Worm (Caenorhabditis elegans) whole organism, L2 larva: ENCODE results near the gene fipr-8.

Source experiments
- C34F6.9 ChIP-seq: fragments of 150-350 bp; optimal IDR thresholded peaks from 2 replicates; lab custom pipeline; 2014; ENCODE audit warnings: missing biosample characterization, missing genetic modification characterization
- R02D3.7 ChIP-seq: fragments of 150-350 bp; optimal IDR thresholded peaks from 2 replicates; lab custom pipeline; 2014; ENCODE audit warnings: missing biosample characterization, missing genetic modification characterization
- Y55F3AM.14 ChIP-seq: fragments of 200-800 bp; sonication (Bioruptor generic); optimal IDR thresholded peaks from 2 replicates; lab custom pipeline; 2018; ENCODE audit warnings: mild to moderate bottlenecking, missing genetic modification characterization, missing compliant biosample characterization
- ZK546.5 ChIP-seq: sonication (generic microtip); optimal IDR thresholded peaks from 2 replicates; lab custom pipeline; 2017; ENCODE audit warnings: missing biosample characterization, missing genetic modification characterization
- alr-1 ChIP-seq: fragments of 150-350 bp; optimal IDR thresholded peaks from 2 replicates; lab custom pipeline; 2014; ENCODE audit warnings: missing biosample characterization, missing genetic modification characterization
- aly-2 ChIP-seq: fragments of 150-350 bp; optimal IDR thresholded peaks from 2 replicates; lab custom pipeline; 2014; ENCODE audit warnings: missing biosample characterization, missing genetic modification characterization
- ama-1 ChIP-seq: fragments of 150-350 bp; optimal IDR thresholded peaks from 2 replicates; lab custom pipeline; 2018; ENCODE audit warnings: inconsistent platforms
- ceh-16 ChIP-seq: fragments of 150-350 bp; optimal IDR thresholded peaks from 2 replicates; lab custom pipeline; 2014; ENCODE audit warnings: missing biosample characterization, missing genetic modification characterization
- ceh-82 ChIP-seq: fragments of 150-350 bp; optimal IDR thresholded peaks from 2 replicates; lab custom pipeline; 2014; ENCODE audit warnings: missing biosample characterization, missing genetic modification characterization
- dmd-4 ChIP-seq: sonication (generic microtip); optimal IDR thresholded peaks from 2 replicates; lab custom pipeline; 2017; ENCODE audit warnings: missing biosample characterization, missing genetic modification characterization
- elt-1 ChIP-seq: fragments of 150-350 bp; optimal IDR thresholded peaks from 2 replicates; lab custom pipeline; 2014; ENCODE audit warnings: missing biosample characterization, missing genetic modification characterization
- fos-1 ChIP-seq: fragments of 150-350 bp; optimal IDR thresholded peaks from 2 replicates; lab custom pipeline; 2014; ENCODE audit warnings: missing biosample characterization, missing genetic modification characterization
- lin-11 ChIP-seq: fragments of 150-350 bp; sonication (generic microtip); optimal IDR thresholded peaks from 2 replicates; lab custom pipeline; 2014; ENCODE audit warnings: missing biosample characterization, missing genetic modification characterization, inconsistent platforms, mixed read lengths
- lsy-2 ChIP-seq, 2 experiments: fragments of 150-350 bp in 1 of 2; sonication (generic microtip) in 1 of 2; optimal IDR thresholded peaks; 2 replicates each; lab custom pipeline; 2014 to 2017; ENCODE audit warnings: missing biosample characterization in 2 of 2, missing genetic modification characterization in 2 of 2
- nhr-10 ChIP-seq: sonication (generic microtip); optimal IDR thresholded peaks from 2 replicates; lab custom pipeline; 2017; ENCODE audit warnings: missing biosample characterization, missing genetic modification characterization
- nhr-11 ChIP-seq: fragments of 150-350 bp; optimal IDR thresholded peaks from 2 replicates; lab custom pipeline; 2014; ENCODE audit warnings: missing biosample characterization, missing genetic modification characterization
- nhr-129 ChIP-seq: fragments of 150-350 bp; optimal IDR thresholded peaks from 2 replicates; lab custom pipeline; 2014; ENCODE audit warnings: missing biosample characterization, missing genetic modification characterization
- nhr-21 ChIP-seq: fragments of 150-350 bp; optimal IDR thresholded peaks from 2 replicates; lab custom pipeline; 2014; ENCODE audit warnings: missing biosample characterization, missing genetic modification characterization
- nhr-23 ChIP-seq: fragments of 150-350 bp; optimal IDR thresholded peaks from 2 replicates; lab custom pipeline; 2014; ENCODE audit warnings: missing biosample characterization, missing genetic modification reagents, missing genetic modification characterization
- nhr-237 ChIP-seq: fragments of 150-350 bp; optimal IDR thresholded peaks from 2 replicates; lab custom pipeline; 2014; ENCODE audit warnings: missing biosample characterization, missing genetic modification characterization
- nhr-25 ChIP-seq: fragments of 150-350 bp; sonication (generic microtip); optimal IDR thresholded peaks from 3 replicates; lab custom pipeline; 2014; ENCODE audit warnings: missing biosample characterization, missing genetic modification characterization
- nhr-77 ChIP-seq: fragments of 150-350 bp; optimal IDR thresholded peaks from 2 replicates; lab custom pipeline; 2014; ENCODE audit warnings: missing biosample characterization, missing genetic modification characterization
- peb-1 ChIP-seq: fragments of 150-350 bp; optimal IDR thresholded peaks from 2 replicates; lab custom pipeline; 2014; ENCODE audit warnings: missing biosample characterization, missing genetic modification characterization
- sem-4 ChIP-seq: fragments of 150-350 bp; optimal IDR thresholded peaks from 2 replicates; lab custom pipeline; 2014; ENCODE audit warnings: missing biosample characterization, missing genetic modification reagents, missing genetic modification characterization
- skn-1 ChIP-seq: sonication (generic microtip); optimal IDR thresholded peaks from 2 replicates; lab custom pipeline; 2017; ENCODE audit warnings: missing biosample characterization, missing genetic modification characterization
- sma-3 ChIP-seq: sonication (generic microtip); optimal IDR thresholded peaks from 2 replicates; lab custom pipeline; 2016; ENCODE audit warnings: missing genetic modification reagents, missing genetic modification characterization, missing compliant biosample characterization
- sma-9 ChIP-seq, 2 experiments: fragments of 150-350 bp in 1 of 2; sonication (generic microtip) in 1 of 2; optimal IDR thresholded peaks; 2 replicates each; lab custom pipeline; 2014 to 2016; ENCODE audit warnings: missing genetic modification characterization in 2 of 2, mild to moderate bottlenecking in 1 of 2, missing biosample characterization in 1 of 2, missing compliant biosample characterization in 1 of 2, missing genetic modification reagents in 1 of 2, moderate library complexity in 1 of 2
- snpc-4 ChIP-seq: fragments of 150-350 bp; optimal IDR thresholded peaks from 2 replicates; lab custom pipeline; 2014; ENCODE audit warnings: missing biosample characterization, missing genetic modification characterization
- unc-39 ChIP-seq: fragments of 150-350 bp; optimal IDR thresholded peaks from 2 replicates; lab custom pipeline; 2014; ENCODE audit warnings: missing biosample characterization, missing genetic modification characterization
- unc-55 ChIP-seq: fragments of 150-350 bp; sonication (generic microtip); optimal IDR thresholded peaks from 3 replicates; lab custom pipeline; 2014; ENCODE audit warnings: missing biosample characterization, missing genetic modification reagents, missing genetic modification characterization
- unc-62 ChIP-seq: fragments of 150-350 bp; optimal IDR thresholded peaks from 2 replicates; lab custom pipeline; 2014; ENCODE audit warnings: missing biosample characterization, missing genetic modification reagents, missing genetic modification characterization
- zag-1 ChIP-seq: fragments of 150-350 bp; optimal IDR thresholded peaks from 2 replicates; lab custom pipeline; 2014; ENCODE audit warnings: missing biosample characterization, missing genetic modification characterization
- ztf-4 ChIP-seq: fragments of 150-350 bp; optimal IDR thresholded peaks from 2 replicates; lab custom pipeline; 2014; ENCODE audit warnings: missing biosample characterization, missing genetic modification characterization

fipr-8 gene

DNA sequence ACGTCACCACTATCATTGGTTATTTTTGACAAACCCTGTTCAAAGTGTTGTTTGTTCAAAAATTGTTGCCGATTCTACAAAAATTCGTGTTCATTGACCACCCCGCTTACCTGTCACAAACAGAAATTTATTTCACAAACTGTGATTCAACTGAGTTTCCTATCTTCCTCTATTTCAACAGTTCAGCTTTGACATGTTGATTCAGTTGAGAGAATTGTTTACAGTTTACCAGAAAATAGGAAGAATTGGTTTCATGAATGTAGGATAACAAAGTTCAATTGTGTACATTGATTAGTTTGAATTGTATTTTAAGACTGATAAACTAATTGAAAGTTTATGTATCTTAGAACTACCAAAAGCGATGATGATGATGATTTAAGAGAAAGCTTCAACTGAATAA lies 5.9 kb upstream of the fipr-8 start:
- no peak for TF ChIP-seq nhr-23
- no peak for TF ChIP-seq peb-1 (tag; lab: Kevin White, UChicago)
- TF ChIP-seq snpc-4 (tag; lab: Kevin White, UChicago), result no peak
- no peak for TF ChIP-seq nhr-10 (tag; lab: Kevin White, UChicago)
- TF ChIP-seq dmd-4, result no peak
- no peak for TF ChIP-seq C34F6.9 (tag; lab: Kevin White, UChicago)
- TF ChIP-seq fos-1 (tag; lab: Kevin White, UChicago), result no peak
- TF ChIP-seq R02D3.7 (tag; lab: Kevin White, UChicago), result no peak
- TF ChIP-seq nhr-25 (tag; lab: Kevin White, UChicago), result no peak
- no peak for TF ChIP-seq nhr-237 (tag; lab: Kevin White, UChicago)
- no peak for TF ChIP-seq ceh-16 (tag; lab: Kevin White, UChicago)
- no peak for TF ChIP-seq nhr-21 (tag; lab: Kevin White, UChicago)
- no peak for TF ChIP-seq unc-39 (tag; lab: Kevin White, UChicago)
- no peak for TF ChIP-seq ceh-82 (tag; lab: Kevin White, UChicago)
- no peak for TF ChIP-seq skn-1 (tag; lab: Kevin White, UChicago)
- TF ChIP-seq nhr-11 (tag; lab: Kevin White, UChicago), result no peak
- no peak for TF ChIP-seq ZK546.5 (tag; lab: Kevin White, UChicago)

- TF ChIP-seq sma-9 (GFP tag; optimal IDR thresholded peaks at IDR 0.05; lab: Kevin White, UChicago), result peak; percentile 41
- TF ChIP-seq sma-9 (tag; optimal IDR thresholded peaks at IDR 0.05; lab: Kevin White, UChicago), result no peak
- peak; percentile 46 for TF ChIP-seq fos-1 (tag; lab: Kevin White, UChicago)
- TF ChIP-seq ama-1, result no peak
- no peak for TF ChIP-seq alr-1
Measured at ce11 chrV:10244018-10244720, 4.4 kb upstream of the fipr-8 start.

DNA sequence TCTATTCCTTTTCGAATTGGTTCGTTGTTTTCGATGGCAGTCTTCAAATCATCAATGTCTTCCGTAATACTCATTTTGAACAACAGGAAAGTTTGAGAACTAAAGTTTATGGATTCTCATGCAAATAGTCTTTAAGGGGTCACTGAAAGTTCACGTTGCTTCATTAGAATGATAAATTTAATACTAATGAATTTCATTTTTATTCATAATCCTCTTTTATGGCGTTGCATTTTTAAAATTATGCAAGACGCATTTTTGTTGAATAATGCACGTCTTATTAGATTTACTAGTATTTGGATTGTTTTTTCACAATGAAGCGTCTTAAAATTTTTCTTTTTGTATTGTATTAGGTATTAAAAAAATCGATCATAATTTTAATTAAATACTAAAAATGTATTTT lies 3.3 kb upstream of the fipr-8 start, which contains the start of gene C12D8.9:
TSS of gene C12D8.9 (minus strand) at position 101 of the 400 bp plus-strand sequence.
- TF ChIP-seq sem-4 (tag; lab: Kevin White, UChicago) (no peak), R02D3.7 (tag; lab: Kevin White, UChicago) (no peak), snpc-4 (tag; lab: Kevin White, UChicago) (no peak), nhr-23 (no peak), sma-3 (GFP tag; lab: Kevin White, UChicago) (no peak), elt-1 (no peak), nhr-25 (tag; lab: Kevin White, UChicago) (no peak), nhr-77 (tag; lab: Kevin White, UChicago) (no peak), skn-1 (tag; lab: Kevin White, UChicago) (no peak)
- TF ChIP-seq, all 48 proteins: peak for 0

ce11 chrV:10241121-10241803 lies 1.5 kb upstream of the fipr-8 start, which contains the start of the genes C12D8.21 and col-148:
C12D8.21 (minus strand) TSS chrV:10241188.
col-148 (plus strand) TSS chrV:10241753.
- no peak for TF ChIP-seq nhr-237 (tag; lab: Kevin White, UChicago)
- TF ChIP-seq skn-1 (tag; lab: Kevin White, UChicago), result no peak
- no peak for TF ChIP-seq unc-62 (GFP tag; lab: Kevin White, UChicago)
- no peak for TF ChIP-seq aly-2
- TF ChIP-seq nhr-25 (tag; lab: Kevin White, UChicago), result no peak
- no peak for TF ChIP-seq zag-1 (tag; lab: Kevin White, UChicago)
- TF ChIP-seq, all 48 proteins: peak for 0

- TF ChIP-seq unc-55 (GFP tag; lab: Kevin White, UChicago), result peak; percentile 33
- TF ChIP-seq lin-11 (tag; lab: Kevin White, UChicago), result peak; percentile 64
- no peak for TF ChIP-seq aly-2
- TF ChIP-seq nhr-129 (tag; lab: Kevin White, UChicago), result peak; percentile 29
- TF ChIP-seq alr-1, result no peak
- TF ChIP-seq Y55F3AM.14 (GFP tag; lab: Kevin White, UChicago), result no peak
- TF ChIP-seq nhr-10 (tag; lab: Kevin White, UChicago), result no peak
- no peak for TF ChIP-seq ztf-4 (tag; lab: Kevin White, UChicago)
- peak; percentile 29 for TF ChIP-seq ama-1
- TF ChIP-seq C34F6.9 (tag; lab: Kevin White, UChicago), result peak; percentile 50
- peak in 1 of 2 experiments; percentile 43 for TF ChIP-seq lsy-2 (tag; optimal IDR thresholded peaks at IDR 0.05; lab: Kevin White, UChicago)
- TF ChIP-seq, all 48 proteins: peak for 6
Measured at ce11 chrV:10238665-10239064, 1.1 kb downstream of the fipr-8 start, which contains the start of gene fubl-1. fubl-1 (minus strand) TSS chrV:10238866.
